Fruit fly (Drosophila melanogaster): ENCODE measurements around the gene grk.

Gene grk

DNA sequence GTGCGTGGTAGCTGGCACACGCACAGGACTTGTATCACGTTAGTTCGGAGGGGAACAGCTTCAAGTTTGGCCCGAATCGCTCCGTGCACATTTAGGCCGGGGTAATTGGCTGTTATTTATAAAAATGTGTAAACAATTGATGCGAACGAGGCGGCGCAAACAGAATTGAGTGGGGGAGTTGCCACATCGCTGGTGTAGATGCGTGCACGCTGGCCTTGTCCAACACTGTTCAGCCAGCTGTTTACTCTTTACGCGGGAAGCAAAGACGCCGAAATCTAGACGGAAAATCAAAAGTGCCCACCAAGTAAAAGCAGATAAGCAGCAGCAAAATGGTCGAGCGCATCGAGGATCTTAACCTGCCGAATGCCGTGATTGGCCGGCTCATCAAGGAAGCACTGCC lies 3.8 kb upstream of the grk start, which contains the start of the genes D12 and Chrac-14 (continued):
- TF ChIP-seq CrebB (tag; optimal IDR thresholded peaks at IDR 0.05) (no peak), sna (GFP tag; IDR thresholded peaks at IDR 0.05; ENCODE audit: partially characterized antibody) (no peak), vvl (GFP tag; IDR thresholded peaks at IDR 0.05) (0 out of 2 replicates have a peak, but pooled peaks have one; percentile 17), tll (GFP tag; optimal IDR thresholded peaks at IDR 0.05) (no peak), MESR4 (GFP tag; optimal IDR thresholded peaks at IDR 0.05) (peak; percentile 42), CG4707 (GFP tag; optimal IDR thresholded peaks at IDR 0.05) (no peak), shn (GFP tag; optimal IDR thresholded peaks at IDR 0.05) (no peak), CG9437 (GFP tag; optimal IDR thresholded peaks at IDR 0.05) (no peak), Gsc (GFP tag; IDR thresholded peaks at IDR 0.05) (no peak), slbo (GFP tag; IDR thresholded peaks at IDR 0.05) (peak; percentile 37; the same call in 1 of the 2 replicates), CG3847 (GFP tag; IDR thresholded peaks at IDR 0.05) (peak; percentile 65), zfh2 (GFP tag; optimal IDR thresholded peaks at IDR 0.05) (peak; percentile 14), Camta (GFP tag; optimal IDR thresholded peaks at IDR 0.05) (no peak), Sox102F (GFP tag; optimal IDR thresholded peaks at IDR 0.05) (no peak), Gug (GFP tag; IDR thresholded peaks at IDR 0.05) (no peak), nau (GFP tag; optimal IDR thresholded peaks at IDR 0.05) (no peak), Xbp1 (GFP tag; optimal IDR thresholded peaks at IDR 0.05) (peak; percentile 23), Myb (GFP tag; optimal IDR thresholded peaks at IDR 0.05) (peak; percentile 54), CHES-1-like (GFP tag; optimal IDR thresholded peaks at IDR 0.05) (no peak), Aef1 (GFP tag; IDR thresholded peaks at IDR 0.05) (no peak), maf-S (GFP tag; optimal IDR thresholded peaks at IDR 0.05) (peak; percentile 32), tap (tag; optimal IDR thresholded peaks at IDR 0.05) (no peak), E2f1 (GFP tag; IDR thresholded peaks at IDR 0.05) (peak; percentile 37; the same call in 1 of the 2 replicates), Bdp1 (GFP tag; optimal IDR thresholded peaks at IDR 0.05) (peak; percentile 16), CG34422 (GFP tag; IDR thresholded peaks at IDR 0.05) (peak; percentile 39; the same call in 1 of the 3 replicates), schlank (tag; optimal IDR thresholded peaks at IDR 0.05) (no peak), sug (tag; optimal IDR thresholded peaks at IDR 0.05) (no peak), otp (GFP tag; IDR thresholded peaks at IDR 0.05) (no peak), Sin3A (optimal IDR thresholded peaks at IDR 0.05) (peak; percentile 50), CG6689 (GFP tag; IDR thresholded peaks at IDR 0.05) (no peak), ewg (GFP tag; optimal IDR thresholded peaks at IDR 0.05) (peak; percentile 37), HmgD (GFP tag; optimal IDR thresholded peaks at IDR 0.05) (no peak), CG7786 (GFP tag; optimal IDR thresholded peaks at IDR 0.05) (peak; percentile 14), CG1603 (tag; optimal IDR thresholded peaks at IDR 0.05) (peak; percentile 65), trem (tag; optimal IDR thresholded peaks at IDR 0.05) (peak; percentile 49), MTF-1 (GFP tag; optimal IDR thresholded peaks at IDR 0.05; ENCODE audit: borderline replicate concordance) (no peak), Deaf1 (tag; optimal IDR thresholded peaks at IDR 0.05) (no peak), CG2889 (GFP tag; IDR thresholded peaks at IDR 0.05) (no peak), CG3407 (GFP tag; optimal IDR thresholded peaks at IDR 0.05) (no peak), wdn (GFP tag; IDR thresholded peaks at IDR 0.05) (no peak), CG15514 (GFP tag; optimal IDR thresholded peaks at IDR 0.05) (peak; percentile 42), CG2202 (tag; optimal IDR thresholded peaks at IDR 0.05) (no peak), CG11093 (GFP tag; IDR thresholded peaks at IDR 0.05) (no peak), ttk (GFP tag; IDR thresholded peaks at IDR 0.05) (no peak), CG9797 (GFP tag; optimal IDR thresholded peaks at IDR 0.05) (no peak), onecut (GFP tag; IDR thresholded peaks at IDR 0.05) (no peak), eyg (GFP tag; optimal IDR thresholded peaks at IDR 0.05) (no peak), CG15269 (tag; optimal IDR thresholded peaks at IDR 0.05) (no peak), Nf-YC (tag; optimal IDR thresholded peaks at IDR 0.05) (no peak), CG6683 (GFP tag; optimal IDR thresholded peaks at IDR 0.05) (no peak), tup (GFP tag; optimal IDR thresholded peaks at IDR 0.05) (no peak), CG7357 (GFP tag; IDR thresholded peaks at IDR 0.05) (no peak)

Data from whole organism, embryonic.